Fruit fly (Drosophila melanogaster) whole organism, embryonic: ENCODE results near the gene Ufsp2.

ENCODE experiments used
- Antp ChIP-seq: fragments of 200-800 bp; sonication (Bioruptor generic); optimal IDR thresholded peaks from 3 replicates; lab custom pipeline; 2016; ENCODE audit warnings: missing biosample characterization, missing genetic modification characterization
- Bgb ChIP-seq: fragments of 200-800 bp; sonication (Bioruptor generic); IDR thresholded peaks from 2 replicates; pipeline ENCODE4 v1.3.6; 2022; ENCODE audit warnings: missing biosample characterization, missing genetic modification characterization; ENCODE audit not compliant: partially characterized antibody
- CG10462 ChIP-seq: fragments of 200-800 bp; sonication (Bioruptor generic); optimal IDR thresholded peaks from 2 replicates; lab custom pipeline; 2016; ENCODE audit warnings: missing biosample characterization, missing genetic modification characterization
- CG12071 ChIP-seq: fragments of 200-800 bp; sonication (Bioruptor generic); optimal IDR thresholded peaks from 3 replicates; lab custom pipeline; 2018; ENCODE audit warnings: missing biosample characterization, mild to moderate bottlenecking, missing genetic modification characterization
- CG12219 ChIP-seq: fragments of 200-800 bp; sonication (Bioruptor generic); optimal IDR thresholded peaks from 3 replicates; lab custom pipeline; 2018; ENCODE audit warnings: missing biosample characterization, mild to moderate bottlenecking, missing genetic modification characterization
- CG15011 ChIP-seq: fragments of 200-800 bp; sonication (Bioruptor generic); optimal IDR thresholded peaks from 3 replicates; lab custom pipeline; 2018; ENCODE audit warnings: missing biosample characterization, mild to moderate bottlenecking, missing genetic modification characterization
- CG15073 ChIP-seq: fragments of 200-800 bp; sonication (Bioruptor generic); optimal IDR thresholded peaks from 2 replicates; lab custom pipeline; 2016; ENCODE audit warnings: missing biosample characterization, missing genetic modification characterization
- CG15269 ChIP-seq: fragments of 200-800 bp; sonication (Bioruptor generic); optimal IDR thresholded peaks from 2 replicates; lab custom pipeline; 2018; ENCODE audit warnings: missing biosample characterization, mild to moderate bottlenecking, missing genetic modification characterization, moderate library complexity
- CG1602 ChIP-seq: fragments of 200-800 bp; sonication (Bioruptor generic); optimal IDR thresholded peaks from 3 replicates; lab custom pipeline; 2016; ENCODE audit warnings: missing biosample characterization, missing genetic modification characterization
- CG1647 ChIP-seq: fragments of 200-800 bp; sonication (Bioruptor generic); optimal IDR thresholded peaks from 3 replicates; lab custom pipeline; 2016; ENCODE audit warnings: missing biosample characterization, missing genetic modification characterization
- CG16863 ChIP-seq: fragments of 200-800 bp; sonication (Bioruptor generic); optimal IDR thresholded peaks from 3 replicates; lab custom pipeline; 2016; ENCODE audit warnings: missing biosample characterization, missing genetic modification characterization
- CG17328 ChIP-seq: fragments of 200-800 bp; sonication (Bioruptor generic); IDR thresholded peaks from 2 replicates; pipeline ENCODE4 v1.3.6; 2022; ENCODE audit warnings: missing biosample characterization, missing genetic modification characterization
- CG17568 ChIP-seq: fragments of 200-800 bp; sonication (Bioruptor generic); optimal IDR thresholded peaks from 2 replicates; lab custom pipeline; 2018; ENCODE audit warnings: missing biosample characterization, mild to moderate bottlenecking, missing genetic modification characterization, moderate library complexity
- CG34224 ChIP-seq: fragments of 200-800 bp; sonication (Bioruptor generic); IDR thresholded peaks from 3 replicates; pipeline ENCODE4 v1.3.6; 2022; ENCODE audit warnings: missing biosample characterization, missing genetic modification characterization; ENCODE audit not compliant: partially characterized antibody
- CG4820 ChIP-seq: fragments of 200-800 bp; sonication (Bioruptor generic); optimal IDR thresholded peaks from 3 replicates; lab custom pipeline; 2016; ENCODE audit warnings: missing biosample characterization, missing genetic modification characterization
- CG4854 ChIP-seq: fragments of 200-800 bp; sonication (Bioruptor generic); optimal IDR thresholded peaks from 2 replicates; lab custom pipeline; 2016; ENCODE audit warnings: missing biosample characterization, missing genetic modification characterization, inconsistent platforms
- CG6254 ChIP-seq: fragments of 200-800 bp; sonication (Bioruptor generic); optimal IDR thresholded peaks from 3 replicates; lab custom pipeline; 2017; ENCODE audit warnings: mild to moderate bottlenecking, missing biosample characterization, missing genetic modification reagents, missing genetic modification characterization
- CG6854 ChIP-seq: fragments of 200-800 bp; sonication (Bioruptor generic); optimal IDR thresholded peaks from 3 replicates; lab custom pipeline; 2017; ENCODE audit warnings: missing biosample characterization, mild to moderate bottlenecking, missing genetic modification characterization
- CG9797 ChIP-seq: fragments of 200-800 bp; sonication (Bioruptor generic); optimal IDR thresholded peaks from 3 replicates; lab custom pipeline; 2018; ENCODE audit warnings: missing biosample characterization, mild to moderate bottlenecking, missing genetic modification characterization
- CHES-1-like ChIP-seq: fragments of 200-800 bp; sonication (Bioruptor generic); optimal IDR thresholded peaks from 2 replicates; lab custom pipeline; 2016; ENCODE audit warnings: missing biosample characterization, missing genetic modification characterization
- CoRest ChIP-seq: fragments of 200-800 bp; sonication (Bioruptor generic); optimal IDR thresholded peaks from 3 replicates; lab custom pipeline; 2018; ENCODE audit warnings: missing biosample characterization, mild to moderate bottlenecking, missing genetic modification characterization, moderate library complexity
- Dfd ChIP-seq, 2 experiments: fragments of >200 bp; optimal IDR thresholded peaks; 2 replicates each; lab custom pipeline; 2017; ENCODE audit warnings: missing biosample characterization in 2 of 2, missing genetic modification characterization in 2 of 2
- ERR ChIP-seq: fragments of 200-800 bp; sonication (Bioruptor generic); optimal IDR thresholded peaks from 2 replicates; lab custom pipeline; 2016; ENCODE audit warnings: missing biosample characterization, missing genetic modification characterization
- Fer1 ChIP-seq: fragments of 200-800 bp; sonication (Bioruptor generic); optimal IDR thresholded peaks from 2 replicates; lab custom pipeline; 2017; ENCODE audit warnings: missing biosample characterization, mild to moderate bottlenecking, missing genetic modification characterization
- Gsc ChIP-seq: fragments of 200-800 bp; sonication (Bioruptor generic); IDR thresholded peaks from 2 replicates; pipeline ENCODE4 v1.3.6; 2022; ENCODE audit warnings: missing biosample characterization, missing genetic modification characterization
- HLH54F ChIP-seq: fragments of 200-800 bp; sonication (Bioruptor generic); optimal IDR thresholded peaks from 3 replicates; lab custom pipeline; 2016; ENCODE audit warnings: missing biosample characterization, missing genetic modification characterization
- NC2α ChIP-seq: fragments of 200-800 bp; sonication (Bioruptor generic); optimal IDR thresholded peaks from 2 replicates; lab custom pipeline; 2016; ENCODE audit warnings: missing biosample characterization, missing genetic modification characterization
- Opbp ChIP-seq: fragments of 200-800 bp; sonication (Bioruptor generic); IDR thresholded peaks from 3 replicates; pipeline ENCODE4 v1.3.6; 2022; ENCODE audit warnings: missing biosample characterization, missing genetic modification characterization; ENCODE audit not compliant: partially characterized antibody
- Ptx1 ChIP-seq: fragments of 200-800 bp; sonication (Bioruptor generic); IDR thresholded peaks from 2 replicates; pipeline ENCODE4 v1.3.6; 2022; ENCODE audit warnings: missing biosample characterization, missing genetic modification characterization
- Sin3A ChIP-seq: fragments of >200 bp; optimal IDR thresholded peaks from 2 replicates; lab custom pipeline; 2018
- Xbp1 ChIP-seq: fragments of 200-800 bp; sonication (Bioruptor generic); optimal IDR thresholded peaks from 3 replicates; lab custom pipeline; 2016; ENCODE audit warnings: missing biosample characterization, mild to moderate bottlenecking, missing genetic modification characterization
- amos ChIP-seq: fragments of 200-800 bp; sonication (Bioruptor generic); IDR thresholded peaks from 2 replicates; pipeline ENCODE4 v1.3.6; 2022; ENCODE audit warnings: missing biosample characterization, missing genetic modification characterization; ENCODE audit not compliant: partially characterized antibody
- ase ChIP-seq: fragments of 200-800 bp; sonication (Bioruptor generic); IDR thresholded peaks from 3 replicates; pipeline ENCODE4 v1.3.6; 2022; ENCODE audit warnings: missing biosample characterization, missing genetic modification characterization
- bcd ChIP-seq: fragments of 200-800 bp; sonication (Bioruptor generic); optimal IDR thresholded peaks from 2 replicates; lab custom pipeline; 2017; ENCODE audit warnings: missing biosample characterization, mild to moderate bottlenecking, missing genetic modification characterization
- chn ChIP-seq: fragments of 200-800 bp; sonication (Bioruptor generic); optimal IDR thresholded peaks from 2 replicates; lab custom pipeline; 2016; ENCODE audit warnings: missing biosample characterization, missing genetic modification characterization
- dpn ChIP-seq, 2 experiments: fragments of 200-800 bp; sonication (Bioruptor generic); optimal IDR thresholded peaks; 3 replicates each; lab custom pipeline; 2016; ENCODE audit warnings: missing biosample characterization in 2 of 2, missing genetic modification characterization in 2 of 2
- en ChIP-seq: fragments of 200-800 bp; sonication (Bioruptor generic); optimal IDR thresholded peaks from 2 replicates; lab custom pipeline; 2016; ENCODE audit warnings: missing biosample characterization, missing genetic modification characterization
- eyg ChIP-seq: fragments of 200-800 bp; sonication (Bioruptor generic); optimal IDR thresholded peaks from 3 replicates; lab custom pipeline; 2016; ENCODE audit warnings: missing biosample characterization, missing genetic modification characterization
- fd3F ChIP-seq: fragments of 200-800 bp; sonication (Bioruptor generic); optimal IDR thresholded peaks from 2 replicates; lab custom pipeline; 2018; ENCODE audit warnings: missing biosample characterization, mild to moderate bottlenecking, missing genetic modification characterization, moderate library complexity
- grn ChIP-seq: fragments of 200-800 bp; sonication (Bioruptor generic); optimal IDR thresholded peaks from 3 replicates; lab custom pipeline; 2017; ENCODE audit warnings: missing biosample characterization, missing genetic modification characterization
- gsb ChIP-seq: fragments of 200-800 bp; sonication (Bioruptor generic); IDR thresholded peaks from 2 replicates; pipeline ENCODE4 v1.3.6; 2022; ENCODE audit warnings: missing biosample characterization, missing genetic modification characterization
- jing ChIP-seq: fragments of 200-800 bp; sonication (Bioruptor generic); optimal IDR thresholded peaks from 2 replicates; lab custom pipeline; 2018; ENCODE audit warnings: missing biosample characterization, mild to moderate bottlenecking, missing genetic modification characterization
- kah ChIP-seq: fragments of 200-800 bp; sonication (Bioruptor generic); optimal IDR thresholded peaks from 2 replicates; lab custom pipeline; 2018; ENCODE audit warnings: missing biosample characterization, mild to moderate bottlenecking, missing genetic modification characterization
- kay ChIP-seq: fragments of 200-800 bp; sonication (Bioruptor generic); optimal IDR thresholded peaks from 2 replicates; lab custom pipeline; 2016; ENCODE audit warnings: missing biosample characterization, missing genetic modification characterization
- org-1 ChIP-seq: fragments of 200-800 bp; sonication (Bioruptor generic); optimal IDR thresholded peaks from 2 replicates; lab custom pipeline; 2017; ENCODE audit warnings: missing biosample characterization, missing genetic modification characterization
- pros ChIP-seq: fragments of 200-800 bp; sonication (Bioruptor generic); optimal IDR thresholded peaks from 3 replicates; lab custom pipeline; 2019; ENCODE audit warnings: missing biosample characterization, mild to moderate bottlenecking, missing genetic modification characterization, moderate library complexity
- ranshi ChIP-seq: fragments of 200-800 bp; sonication (Bioruptor generic); IDR thresholded peaks from 2 replicates; pipeline ENCODE4 v1.3.6; 2022; ENCODE audit warnings: missing biosample characterization, missing genetic modification characterization
- sens-2 ChIP-seq: fragments of 200-800 bp; sonication (Bioruptor generic); IDR thresholded peaks from 2 replicates; pipeline ENCODE4 v1.3.6; 2022; ENCODE audit warnings: missing biosample characterization, missing genetic modification characterization
- ssp ChIP-seq: fragments of 200-800 bp; sonication (Bioruptor generic); IDR thresholded peaks from 2 replicates; pipeline ENCODE4 v1.3.6; 2022; ENCODE audit warnings: missing biosample characterization, missing genetic modification characterization
- twi ChIP-seq: fragments of 200-800 bp; optimal IDR thresholded peaks from 2 replicates; lab custom pipeline; 2019; ENCODE audit warnings: missing biosample characterization, mild to moderate bottlenecking, missing genetic modification characterization, moderate library complexity
- zen ChIP-seq: fragments of 200-800 bp; sonication (Bioruptor generic); optimal IDR thresholded peaks from 3 replicates; lab custom pipeline; 2018; ENCODE audit warnings: missing biosample characterization, mild to moderate bottlenecking, missing genetic modification characterization, moderate library complexity

The Ufsp2 gene

DNA sequence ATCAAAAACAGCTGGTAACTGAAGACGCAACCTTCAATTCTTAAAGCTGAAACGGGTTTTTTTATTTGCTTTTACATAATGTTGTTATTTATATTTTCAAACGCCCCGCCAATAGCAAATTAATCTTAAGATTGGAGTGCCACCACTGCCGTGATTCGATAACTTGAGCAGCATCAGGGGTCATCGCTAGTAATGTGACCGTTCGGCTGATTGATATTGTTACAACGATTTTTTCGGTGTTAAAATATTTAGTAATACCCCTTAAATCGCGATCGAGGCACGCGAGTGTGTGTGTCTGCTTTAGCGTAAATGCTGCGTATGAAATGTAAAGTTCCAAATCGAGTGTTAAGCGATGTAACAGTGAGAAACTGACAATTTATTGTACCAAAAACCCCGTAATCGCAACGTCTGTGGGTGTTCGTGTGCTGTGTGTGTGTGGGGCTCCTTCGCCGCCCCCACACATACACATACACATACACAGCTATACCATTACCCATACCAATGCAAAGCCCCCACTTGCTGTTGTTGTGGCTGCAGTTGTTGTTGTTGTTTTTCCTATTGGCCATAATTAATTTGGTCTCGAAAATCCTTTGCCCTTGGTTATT is 10.4 kb upstream of the Ufsp2 start, which contains the start of gene dop (continued):
- no peak for TF ChIP-seq fd3F (GFP tag; lab: Kevin White, UChicago)
- no peak for TF ChIP-seq gsb (GFP tag; lab: Robert Waterston, UW)
- TF ChIP-seq NC2α (GFP tag; lab: Kevin White, UChicago), result no peak
- TF ChIP-seq Bgb (GFP tag; lab: Robert Waterston, UW), result peak; percentile 64; the same call in 1 of the 2 replicates
- peak; percentile 25 for TF ChIP-seq Xbp1 (GFP tag; lab: Kevin White, UChicago)
- no peak for TF ChIP-seq kay (GFP tag; lab: Kevin White, UChicago)
- TF ChIP-seq CG17328, result 0 out of 2 replicates have a peak, but pooled peaks have one; percentile 16
- no peak for TF ChIP-seq CG1647
- no peak for TF ChIP-seq ssp (GFP tag; lab: Robert Waterston, UW)
- TF ChIP-seq CG15011 (GFP tag; lab: Kevin White, UChicago), result no peak
- peak; percentile 31 for TF ChIP-seq HLH54F (GFP tag; lab: Kevin White, UChicago)
- no peak for TF ChIP-seq ase (GFP tag; lab: Robert Waterston, UW)
- TF ChIP-seq CG4854, result no peak
- TF ChIP-seq CG6254 (GFP tag; lab: Kevin White, UChicago), result no peak
- peak; percentile 72; the same call in 1 of the 2 replicates for TF ChIP-seq amos (GFP tag; lab: Robert Waterston, UW)
- TF ChIP-seq CG1602, result no peak
- TF ChIP-seq CHES-1-like (GFP tag; lab: Kevin White, UChicago), result no peak
- no peak for TF ChIP-seq CG10462 (GFP tag; lab: Kevin White, UChicago)
- no peak for TF ChIP-seq en (GFP tag; lab: Kevin White, UChicago)
- no peak for TF ChIP-seq CG15269
- TF ChIP-seq bcd (GFP tag; lab: Kevin White, UChicago), result no peak
- peak; percentile 58 for TF ChIP-seq CG34224
- TF ChIP-seq dpn (GFP tag; optimal IDR thresholded peaks at IDR 0.05; lab: Kevin White, UChicago), result peak; percentile 13 to 30
- no peak for TF ChIP-seq sens-2 (GFP tag; lab: Robert Waterston, UW)
- TF ChIP-seq CG12071, result no peak
- TF ChIP-seq Sin3A (lab: Kevin White, UChicago), result peak; percentile 55
- no peak for TF ChIP-seq Gsc (GFP tag; lab: Robert Waterston, UW)
- no peak for TF ChIP-seq kah
- no peak for TF ChIP-seq grn (GFP tag; lab: Kevin White, UChicago)
- no peak for TF ChIP-seq CG15073 (GFP tag; lab: Kevin White, UChicago)
- no peak for TF ChIP-seq CG12219 (GFP tag; lab: Kevin White, UChicago)
- peak; percentile 39 for TF ChIP-seq ERR (GFP tag; lab: Kevin White, UChicago)
- TF ChIP-seq zen (tag; lab: Kevin White, UChicago), result no peak
- peak; percentile 33 for TF ChIP-seq CoRest (tag; lab: Kevin White, UChicago)
- TF ChIP-seq CG17568, result no peak
- TF ChIP-seq CG4820 (GFP tag; lab: Kevin White, UChicago), result peak; percentile 20
- no peak for TF ChIP-seq eyg (GFP tag; lab: Kevin White, UChicago)
- no peak for TF ChIP-seq twi (tag; lab: Kevin White, UChicago)
- TF ChIP-seq jing (GFP tag; lab: Kevin White, UChicago), result no peak
- no peak for TF ChIP-seq CG16863 (GFP tag; lab: Kevin White, UChicago)
- no peak for TF ChIP-seq org-1 (GFP tag; lab: Kevin White, UChicago)
- no peak for TF ChIP-seq ranshi (GFP tag; lab: Robert Waterston, UW)
- no peak for TF ChIP-seq pros (GFP tag; lab: Kevin White, UChicago)
- TF ChIP-seq CG9797 (GFP tag; lab: Kevin White, UChicago), result peak; percentile 92
- TF ChIP-seq Opbp (GFP tag; lab: Robert Waterston, UW), result peak; percentile 50; the same call in 1 of the 3 replicates
- TF ChIP-seq Dfd (GFP tag; optimal IDR thresholded peaks at IDR 0.05; lab: Kevin White, UChicago), result no peak
- TF ChIP-seq Antp, result peak; percentile 29
- TF ChIP-seq CG6854, result no peak
- TF ChIP-seq Ptx1, result no peak
- TF ChIP-seq Fer1 (GFP tag; lab: Kevin White, UChicago), result no peak
- TF ChIP-seq chn (GFP tag; lab: Kevin White, UChicago), result peak; percentile 14
